Fruit fly (Drosophila melanogaster): ENCODE measurements around the gene RpS4.

The RpS4 gene

DNA sequence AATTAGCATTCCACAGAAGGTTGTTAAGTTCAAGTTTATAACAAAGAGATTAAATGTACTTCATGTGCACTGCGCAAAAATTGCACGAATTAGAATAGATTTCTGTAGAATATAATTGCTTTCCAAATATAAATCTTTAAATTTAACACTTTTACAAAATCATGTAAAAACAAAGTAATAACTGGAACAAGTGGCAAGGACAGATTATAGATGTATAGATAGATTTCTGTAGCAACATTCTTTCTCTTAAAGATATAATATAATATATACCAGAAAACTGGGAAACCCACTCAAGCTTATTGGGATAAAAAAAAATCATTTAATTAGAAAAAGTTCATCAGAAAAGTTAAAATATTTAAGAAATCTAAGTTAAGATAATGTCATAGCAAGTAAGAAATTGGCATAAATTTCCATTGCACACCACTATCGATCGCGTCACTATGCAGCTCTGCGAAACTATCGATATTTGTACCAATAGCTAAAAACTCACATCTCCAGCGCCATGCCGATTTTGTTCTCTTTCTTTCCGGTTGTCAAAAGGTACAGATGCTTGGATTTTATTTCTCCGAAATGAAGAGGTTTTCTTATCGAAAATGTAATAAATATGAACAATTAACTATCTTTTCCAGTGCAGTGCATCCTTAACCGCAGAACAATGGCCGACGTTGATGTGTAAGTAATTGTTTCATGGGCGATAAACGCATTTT lies 18.5 kb upstream of the RpS4 start, which contains the start of gene RpS12 (continued):
- TF ChIP-seq Rfx (GFP tag; IDR thresholded peaks at IDR 0.05) = peak; percentile 92
- no peak for TF ChIP-seq CG1832 (GFP tag; optimal IDR thresholded peaks at IDR 0.05)
- TF ChIP-seq Sry-δ (GFP tag; optimal IDR thresholded peaks at IDR 0.05) = peak; percentile 97
- no peak for TF ChIP-seq Spps (tag; optimal IDR thresholded peaks at IDR 0.05)
- TF ChIP-seq HLH4C (GFP tag; IDR thresholded peaks at IDR 0.05; ENCODE audit: partially characterized antibody) = peak; percentile 75
- TF ChIP-seq CG7357 (GFP tag; IDR thresholded peaks at IDR 0.05) = peak; percentile 84
- TF ChIP-seq CG2199 (GFP tag; IDR thresholded peaks at IDR 0.05) = peak; percentile 75; the same call in 2 of the 3 replicates
- TF ChIP-seq tgo (GFP tag; IDR thresholded peaks at IDR 0.05) = peak; percentile 55
- peak; percentile 81 for TF ChIP-seq ash1 (GFP tag; optimal IDR thresholded peaks at IDR 0.05)
- TF ChIP-seq luna (GFP tag; optimal IDR thresholded peaks at IDR 0.05) = peak; percentile 49
- peak; percentile 35 for TF ChIP-seq CG15696 (tag; optimal IDR thresholded peaks at IDR 0.05)
- peak; percentile 73 for TF ChIP-seq CG14710 (tag; optimal IDR thresholded peaks at IDR 0.05)
- peak; percentile 67 for TF ChIP-seq lbe (GFP tag; optimal IDR thresholded peaks at IDR 0.05)
- peak; percentile 13 for TF ChIP-seq Deaf1 (tag; optimal IDR thresholded peaks at IDR 0.05)
- no peak for TF ChIP-seq cad (GFP tag; optimal IDR thresholded peaks at IDR 0.05)
- TF ChIP-seq sd (tag; optimal IDR thresholded peaks at IDR 0.05) = no peak
- peak; percentile 44 for TF ChIP-seq CG14965 (GFP tag; optimal IDR thresholded peaks at IDR 0.05; ENCODE audit: borderline replicate concordance)
- peak; percentile 51 for TF ChIP-seq D19B (GFP tag; optimal IDR thresholded peaks at IDR 0.05)
- TF ChIP-seq CG12659 (GFP tag; optimal IDR thresholded peaks at IDR 0.05) = peak; percentile 73
- TF ChIP-seq CG42726 (GFP tag; IDR thresholded peaks at IDR 0.05; ENCODE audit: partially characterized antibody) = peak; percentile 86
- TF ChIP-seq croc (GFP tag; conservative IDR thresholded peaks at IDR 0.05) = no peak; the same call in 2 of the 3 replicates
- TF ChIP-seq yki (optimal IDR thresholded peaks at IDR 0.05) = no peak
- TF ChIP-seq ftz-f1 (GFP tag; optimal IDR thresholded peaks at IDR 0.05) = no peak
- peak; percentile 39 for TF ChIP-seq Asciz (GFP tag; optimal IDR thresholded peaks at IDR 0.05)
- TF ChIP-seq CG7372 (GFP tag; IDR thresholded peaks at IDR 0.05) = peak; percentile 68
- no peak for TF ChIP-seq CG18476 (GFP tag; optimal IDR thresholded peaks at IDR 0.05)
- TF ChIP-seq slbo (GFP tag; IDR thresholded peaks at IDR 0.05) = peak; percentile 83
- TF ChIP-seq stc (GFP tag; IDR thresholded peaks at IDR 0.05) = peak; percentile 42; the same call in 1 of the 2 replicates
- peak; percentile 65 for TF ChIP-seq PHDP (tag; optimal IDR thresholded peaks at IDR 0.05)
- peak; percentile 77 for TF ChIP-seq CG14441 (GFP tag; IDR thresholded peaks at IDR 0.05)
- TF ChIP-seq ci (GFP tag; IDR thresholded peaks at IDR 0.05) = peak; percentile 95
- peak; percentile 65 for TF ChIP-seq bigmax (GFP tag; optimal IDR thresholded peaks at IDR 0.05)
- TF ChIP-seq usp (GFP tag; optimal IDR thresholded peaks at IDR 0.05) = no peak
- peak; percentile 68 for TF ChIP-seq grau (tag; optimal IDR thresholded peaks at IDR 0.05)
- peak; percentile 93 for TF ChIP-seq CG1603 (tag; optimal IDR thresholded peaks at IDR 0.05)
- peak; percentile 86 for TF ChIP-seq bcd (GFP tag; optimal IDR thresholded peaks at IDR 0.05)
- peak; percentile 54; the same call in 1 of the 2 replicates for TF ChIP-seq bowl (GFP tag; IDR thresholded peaks at IDR 0.05)
- TF ChIP-seq Poxn (GFP tag; IDR thresholded peaks at IDR 0.05) = no peak
- peak; percentile 54 for TF ChIP-seq Lhr (GFP tag; optimal IDR thresholded peaks at IDR 0.05)
- peak; percentile 49 for TF ChIP-seq CG3838 (GFP tag; optimal IDR thresholded peaks at IDR 0.05)
- TF ChIP-seq sens (GFP tag) = peak; percentile 92
- TF ChIP-seq Nf-YB (GFP tag; optimal IDR thresholded peaks at IDR 0.05) = peak; percentile 54
- TF ChIP-seq CG7786 (GFP tag; optimal IDR thresholded peaks at IDR 0.05) = peak; percentile 72
- TF ChIP-seq Nf-YC (tag; optimal IDR thresholded peaks at IDR 0.05) = peak; percentile 38
- TF ChIP-seq CG18262 (tag; optimal IDR thresholded peaks at IDR 0.05) = peak; percentile 41
- TF ChIP-seq CHES-1-like (GFP tag; optimal IDR thresholded peaks at IDR 0.05) = peak; percentile 82
- peak; percentile 82 for TF ChIP-seq otp (GFP tag; IDR thresholded peaks at IDR 0.05)
- TF ChIP-seq CG2116 (GFP tag; optimal IDR thresholded peaks at IDR 0.05) = peak; percentile 99
- TF ChIP-seq CG9609 (GFP tag; optimal IDR thresholded peaks at IDR 0.05) = peak; percentile 75
- TF ChIP-seq tio (GFP tag; optimal IDR thresholded peaks at IDR 0.05) = peak; percentile 45
